Fruit fly (Drosophila melanogaster) whole organism, wandering third instar larva: ENCODE data around the gene CG10591.

Experiments
- Abd-B ChIP-seq: fragments of >200 bp; optimal IDR thresholded peaks from 2 replicates; lab custom pipeline; 2017; ENCODE audit warnings: missing biosample characterization, missing genetic modification characterization
- CG9705 ChIP-seq: fragments of 200-800 bp; sonication (Bioruptor generic); optimal IDR thresholded peaks from 2 replicates; lab custom pipeline; 2018; ENCODE audit warnings: missing biosample characterization, mild to moderate bottlenecking, missing genetic modification characterization
- CrebA ChIP-seq: fragments of 200-800 bp; sonication (Bioruptor generic); optimal IDR thresholded peaks from 2 replicates; lab custom pipeline; 2016; ENCODE audit warnings: missing biosample characterization, mild to moderate bottlenecking, missing genetic modification characterization, borderline replicate concordance
- Dif ChIP-seq: fragments of 200-275, 200-300 bp; sonication (Bioruptor generic); optimal IDR thresholded peaks from 2 replicates; lab custom pipeline; 2018; ENCODE audit warnings: missing biosample characterization, missing genetic modification characterization; ENCODE audit not compliant: partially characterized antibody
- GATAd ChIP-seq: sonication (Bioruptor generic); optimal IDR thresholded peaks from 2 replicates; lab custom pipeline; 2016; ENCODE audit warnings: missing biosample characterization, missing genetic modification characterization
- HLH106 ChIP-seq: fragments of 200-800 bp; optimal IDR thresholded peaks from 3 replicates; lab custom pipeline; 2019; ENCODE audit warnings: missing biosample characterization, mild to moderate bottlenecking, missing genetic modification characterization, moderate library complexity
- Hnf4 ChIP-seq: fragments of 200-800 bp; sonication (Bioruptor generic); optimal IDR thresholded peaks from 2 replicates; lab custom pipeline; 2016; ENCODE audit warnings: missing biosample characterization, mild to moderate bottlenecking, missing genetic modification characterization
- Hr78 ChIP-seq: fragments of >200 bp; optimal IDR thresholded peaks from 2 replicates; lab custom pipeline; 2017; ENCODE audit warnings: missing biosample characterization, missing genetic modification characterization
- Hr83 ChIP-seq: fragments of 200-300 bp; sonication (Bioruptor generic); optimal IDR thresholded peaks from 2 replicates; lab custom pipeline; 2016; ENCODE audit warnings: missing biosample characterization, mild to moderate bottlenecking, missing genetic modification characterization, moderate library complexity; ENCODE audit not compliant: poor library complexity, severe bottlenecking
- Jra ChIP-seq: sonication (Bioruptor generic); optimal IDR thresholded peaks from 2 replicates; lab custom pipeline; 2016; ENCODE audit warnings: missing biosample characterization, missing genetic modification characterization
- Mio ChIP-seq: sonication (Bioruptor generic); optimal IDR thresholded peaks from 2 replicates; lab custom pipeline; 2016; ENCODE audit warnings: missing biosample characterization, missing genetic modification characterization
- Myc ChIP-seq: fragments of >200 bp; optimal IDR thresholded peaks from 2 replicates; lab custom pipeline; 2017
- N ChIP-seq: fragments of >200 bp; optimal IDR thresholded peaks from 2 replicates; lab custom pipeline; 2018; ENCODE audit warnings: missing biosample characterization, missing external identifiers, missing genetic modification characterization
- OdsH ChIP-seq: fragments of 200-800 bp; sonication (Bioruptor generic); optimal IDR thresholded peaks from 2 replicates; lab custom pipeline; 2016; ENCODE audit warnings: missing biosample characterization, mild to moderate bottlenecking, missing genetic modification characterization
- Rel ChIP-seq, 2 experiments: fragments of 200-800 bp; sonication (Bioruptor generic) in 1 of 2; optimal IDR thresholded peaks; 2 replicates in 1 of 2; 3 replicates in 1 of 2; lab custom pipeline; 2016 to 2019; ENCODE audit warnings: mild to moderate bottlenecking in 2 of 2, missing biosample characterization in 2 of 2, missing genetic modification characterization in 2 of 2, moderate library complexity in 1 of 2
- br ChIP-seq: fragments of 200-800 bp; sonication (Bioruptor generic); optimal IDR thresholded peaks from 2 replicates; lab custom pipeline; 2016; ENCODE audit warnings: missing biosample characterization, missing genetic modification characterization
- brk ChIP-seq: fragments of 200-800 bp; sonication (Bioruptor generic); optimal IDR thresholded peaks from 2 replicates; lab custom pipeline; 2016; ENCODE audit warnings: missing biosample characterization, mild to moderate bottlenecking, missing genetic modification characterization
- dl ChIP-seq, 2 experiments: fragments of 175-275, 200-275 bp in 1 of 2; fragments of 200-275 bp in 1 of 2; sonication (Bioruptor generic); optimal IDR thresholded peaks; lab custom pipeline; 2018; ENCODE audit warnings: mild to moderate bottlenecking in 2 of 2, missing biosample characterization in 2 of 2, missing genetic modification characterization in 2 of 2, moderate library complexity in 2 of 2; ENCODE audit not compliant: partially characterized antibody in 2 of 2, insufficient read depth in 1 of 2
- dmrt93B ChIP-seq: fragments of 200-800 bp; sonication (Bioruptor generic); optimal IDR thresholded peaks from 2 replicates; lab custom pipeline; 2018; ENCODE audit warnings: missing biosample characterization, mild to moderate bottlenecking, missing genetic modification characterization
- dsf ChIP-seq: sonication (Bioruptor generic); optimal IDR thresholded peaks from 2 replicates; lab custom pipeline; 2016; ENCODE audit warnings: missing biosample characterization, missing genetic modification characterization, borderline replicate concordance
- ey ChIP-seq: fragments of 200-800 bp; sonication (Bioruptor generic); optimal IDR thresholded peaks from 2 replicates; lab custom pipeline; 2016; ENCODE audit warnings: missing biosample characterization, missing genetic modification characterization
- foxo ChIP-seq, 2 experiments: fragments of 200-800 bp; sonication (Bioruptor generic); optimal IDR thresholded peaks; 2 replicates in 1 of 2; 3 replicates in 1 of 2; lab custom pipeline; 2016 to 2017; ENCODE audit warnings: missing biosample characterization in 2 of 2, missing genetic modification characterization in 2 of 2
- fru ChIP-seq: fragments of 200-800 bp; sonication (Bioruptor generic); optimal IDR thresholded peaks from 3 replicates; lab custom pipeline; 2016; ENCODE audit warnings: missing biosample characterization, mild to moderate bottlenecking, missing genetic modification characterization
- h ChIP-seq: fragments of 200-800 bp; sonication (Bioruptor generic); optimal IDR thresholded peaks from 3 replicates; lab custom pipeline; 2016; ENCODE audit warnings: missing biosample characterization, mild to moderate bottlenecking, missing genetic modification characterization
- jim ChIP-seq: fragments of 175-275, 200-325 bp; sonication (Bioruptor generic); optimal IDR thresholded peaks from 2 replicates; lab custom pipeline; 2016; ENCODE audit warnings: missing biosample characterization, mild to moderate bottlenecking, missing genetic modification characterization
- lola ChIP-seq: fragments of >200 bp; optimal IDR thresholded peaks from 2 replicates; lab custom pipeline; 2017; ENCODE audit warnings: missing biosample characterization, missing genetic modification characterization
- pan ChIP-seq: fragments of >200 bp; optimal IDR thresholded peaks from 2 replicates; lab custom pipeline; 2017
- psq ChIP-seq: fragments of 200-800 bp; sonication (Bioruptor generic); optimal IDR thresholded peaks from 3 replicates; lab custom pipeline; 2017; ENCODE audit warnings: missing biosample characterization, mild to moderate bottlenecking, missing genetic modification characterization, moderate library complexity
- rgr ChIP-seq: fragments of 200-800 bp; sonication (Bioruptor generic); optimal IDR thresholded peaks from 3 replicates; lab custom pipeline; 2016; ENCODE audit warnings: missing biosample characterization, mild to moderate bottlenecking, missing genetic modification characterization
- sage ChIP-seq: fragments of 200-800 bp; sonication (Bioruptor generic); optimal IDR thresholded peaks from 2 replicates; lab custom pipeline; 2016; ENCODE audit warnings: missing biosample characterization, mild to moderate bottlenecking, missing genetic modification characterization
- sv ChIP-seq: fragments of 200-800 bp; sonication (Bioruptor generic); optimal IDR thresholded peaks from 3 replicates; lab custom pipeline; 2016; ENCODE audit warnings: missing biosample characterization, missing genetic modification characterization
- tai ChIP-seq: sonication (Bioruptor generic); optimal IDR thresholded peaks from 2 replicates; lab custom pipeline; 2016; ENCODE audit warnings: missing biosample characterization, missing genetic modification characterization
- usp ChIP-seq: fragments of >200 bp; optimal IDR thresholded peaks from 2 replicates; lab custom pipeline; 2017; ENCODE audit warnings: missing biosample characterization, missing genetic modification characterization

Gene CG10591

dm6 chr3L:5630176-5630583 is 30.7 kb upstream of the CG10591 start (continued):
- no peak for TF ChIP-seq jim (GFP tag; lab: Kevin White, UChicago)

- TF ChIP-seq Rel (GFP tag; optimal IDR thresholded peaks at IDR 0.05; lab: Kevin White, UChicago) (peak; percentile 23), Rel (tag; optimal IDR thresholded peaks at IDR 0.05; lab: Kevin White, UChicago) (no peak), CG9705 (GFP tag; lab: Kevin White, UChicago) (no peak), usp (no peak), CrebA (no peak), GATAd (GFP tag; lab: Kevin White, UChicago) (no peak), Jra (GFP tag; lab: Kevin White, UChicago) (no peak), h (no peak), sage (GFP tag; lab: Kevin White, UChicago) (peak; percentile 46), psq (peak; percentile 98), brk (GFP tag; lab: Kevin White, UChicago) (peak; percentile 3), lola (GFP tag; lab: Kevin White, UChicago) (no peak), rgr (GFP tag; lab: Kevin White, UChicago) (no peak), dmrt93B (GFP tag; lab: Kevin White, UChicago) (no peak), Abd-B (GFP tag; lab: Kevin White, UChicago) (no peak)
Observed at dm6 chr3L:5627816-5628215, 28.3 kb upstream of the CG10591 start.

DNA sequence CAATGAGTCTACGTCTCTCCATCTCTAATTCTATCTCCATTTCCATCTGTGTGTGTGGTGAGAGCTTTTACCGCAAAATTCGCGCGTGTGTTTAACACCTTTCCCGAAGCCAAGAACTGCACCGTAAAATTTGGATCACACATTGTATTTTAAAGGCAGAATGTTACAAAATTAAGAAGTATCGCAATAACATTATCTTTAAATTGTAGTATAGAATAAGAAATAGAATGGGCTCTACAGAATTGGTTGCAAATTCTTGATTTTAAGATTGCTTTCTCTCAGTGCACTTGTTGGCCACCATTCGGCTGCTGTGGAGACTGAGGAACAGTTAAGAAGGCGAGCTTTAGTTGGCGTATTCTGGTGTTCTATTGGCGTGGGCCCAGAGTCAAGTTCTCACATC is 27.0 kb upstream of the CG10591 start:
- TF ChIP-seq foxo (GFP tag; optimal IDR thresholded peaks at IDR 0.05; lab: Kevin White, UChicago), result peak in 1 of 2 experiments; percentile 20
- TF ChIP-seq Myc, result no peak
- TF ChIP-seq br (GFP tag; lab: Kevin White, UChicago), result no peak
- no peak for TF ChIP-seq psq
- TF ChIP-seq N (GFP tag; lab: Kevin White, UChicago), result no peak
- no peak for TF ChIP-seq Dif
- TF ChIP-seq Abd-B (GFP tag; lab: Kevin White, UChicago), result no peak
- TF ChIP-seq Jra (GFP tag; lab: Kevin White, UChicago), result no peak
- peak; percentile 26 for TF ChIP-seq h
- TF ChIP-seq pan (lab: Kevin White, UChicago), result no peak
- no peak for TF ChIP-seq CG9705 (GFP tag; lab: Kevin White, UChicago)
- no peak for TF ChIP-seq OdsH (GFP tag; lab: Kevin White, UChicago)
- no peak for TF ChIP-seq tai (GFP tag; lab: Kevin White, UChicago)
- no peak for TF ChIP-seq Hnf4 (GFP tag; lab: Kevin White, UChicago)

DNA sequence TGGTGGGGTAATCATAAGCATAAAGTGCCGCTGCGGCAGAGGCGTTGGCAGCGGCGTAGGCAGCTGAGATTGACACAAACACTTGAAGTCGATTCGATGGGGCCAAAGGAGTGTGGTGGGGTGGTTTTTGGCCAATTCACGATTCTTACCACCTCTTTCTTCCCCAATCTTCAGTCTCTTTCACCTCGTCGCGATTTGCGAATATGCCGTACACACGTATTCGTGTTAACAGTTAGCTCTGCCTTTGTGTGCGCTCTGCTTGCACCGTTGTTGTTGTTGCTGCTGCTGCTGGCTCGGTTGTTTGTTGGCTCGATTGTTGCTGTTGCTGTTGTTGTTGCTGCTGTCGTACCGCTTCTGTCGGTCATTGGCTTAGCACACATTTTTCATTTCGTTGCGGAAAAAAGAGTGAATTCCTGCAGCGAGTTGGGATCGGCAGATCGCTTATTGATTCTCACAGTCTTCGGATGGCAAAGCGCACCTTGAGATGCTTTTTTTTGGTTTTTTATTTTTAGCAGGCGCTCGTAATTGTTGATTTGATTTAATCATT is 25.7 kb upstream of the CG10591 start:
- peak; percentile 84 for TF ChIP-seq psq
- no peak for TF ChIP-seq Hnf4 (GFP tag; lab: Kevin White, UChicago)
- TF ChIP-seq, all 38 proteins: peak for 1

dm6 chr3L:5623296-5623695 is 23.8 kb upstream of the CG10591 start:
- TF ChIP-seq br (GFP tag; lab: Kevin White, UChicago) (no peak), Hr78 (GFP tag; lab: Kevin White, UChicago) (no peak), tai (GFP tag; lab: Kevin White, UChicago) (no peak), foxo (GFP tag; optimal IDR thresholded peaks at IDR 0.05; lab: Kevin White, UChicago) (no peak), sv (GFP tag; lab: Kevin White, UChicago) (no peak), dl (GFP tag; optimal IDR thresholded peaks at IDR 0.05; lab: Kevin White, UChicago; ENCODE audit: insufficient read depth in 1 of 2, partially characterized antibody in 2 of 2) (no peak), CrebA (no peak), fru (GFP tag; lab: Kevin White, UChicago) (no peak), sage (GFP tag; lab: Kevin White, UChicago) (no peak), dsf (GFP tag; lab: Kevin White, UChicago) (no peak), Hr83 (GFP tag; lab: Kevin White, UChicago) (no peak), jim (GFP tag; lab: Kevin White, UChicago) (no peak), h (no peak), ey (GFP tag; lab: Kevin White, UChicago) (no peak), Mio (GFP tag; lab: Kevin White, UChicago) (no peak), HLH106 (no peak), Hnf4 (GFP tag; lab: Kevin White, UChicago) (no peak)
